Worm (Caenorhabditis elegans) whole organism, L2 larva: Measurements from ENCODE around the gene rcat-1.
A peak's percentile ranks its signal among the peaks of the same experiment; 100 is the strongest.

Experiments
- C34F6.9 ChIP-seq: fragments of 150-350 bp; optimal IDR thresholded peaks from 2 replicates; lab custom pipeline; 2014; ENCODE audit warnings: missing biosample characterization, missing genetic modification characterization
- R02D3.7 ChIP-seq: fragments of 150-350 bp; optimal IDR thresholded peaks from 2 replicates; lab custom pipeline; 2014; ENCODE audit warnings: missing biosample characterization, missing genetic modification characterization
- Y55F3AM.14 ChIP-seq: fragments of 200-800 bp; sonication (Bioruptor generic); optimal IDR thresholded peaks from 2 replicates; lab custom pipeline; 2018; ENCODE audit warnings: mild to moderate bottlenecking, missing genetic modification characterization, missing compliant biosample characterization
- alr-1 ChIP-seq: fragments of 150-350 bp; optimal IDR thresholded peaks from 2 replicates; lab custom pipeline; 2014; ENCODE audit warnings: missing biosample characterization, missing genetic modification characterization
- ama-1 ChIP-seq: fragments of 150-350 bp; optimal IDR thresholded peaks from 2 replicates; lab custom pipeline; 2018; ENCODE audit warnings: inconsistent platforms
- blmp-1 ChIP-seq: sonication (generic microtip); optimal IDR thresholded peaks from 2 replicates; lab custom pipeline; 2017; ENCODE audit warnings: missing genetic modification characterization, mild to moderate bottlenecking, missing compliant biosample characterization, antibody characterized with exemption, moderate library complexity; ENCODE audit not compliant: insufficient read depth
- ceh-16 ChIP-seq: fragments of 150-350 bp; optimal IDR thresholded peaks from 2 replicates; lab custom pipeline; 2014; ENCODE audit warnings: missing biosample characterization, missing genetic modification characterization
- ceh-82 ChIP-seq: fragments of 150-350 bp; optimal IDR thresholded peaks from 2 replicates; lab custom pipeline; 2014; ENCODE audit warnings: missing biosample characterization, missing genetic modification characterization
- crh-2 ChIP-seq: sonication (generic microtip); optimal IDR thresholded peaks from 2 replicates; lab custom pipeline; 2017; ENCODE audit warnings: missing biosample characterization, missing genetic modification characterization
- egl-27 ChIP-seq: sonication (generic microtip); optimal IDR thresholded peaks from 3 replicates; lab custom pipeline; 2017; ENCODE audit warnings: missing biosample characterization, missing genetic modification reagents, missing genetic modification characterization
- fos-1 ChIP-seq: fragments of 150-350 bp; optimal IDR thresholded peaks from 2 replicates; lab custom pipeline; 2014; ENCODE audit warnings: missing biosample characterization, missing genetic modification characterization
- gmeb-1 ChIP-seq: fragments of 150-350 bp; optimal IDR thresholded peaks from 2 replicates; lab custom pipeline; 2014; ENCODE audit warnings: missing biosample characterization, missing genetic modification characterization
- lin-11 ChIP-seq: fragments of 150-350 bp; sonication (generic microtip); optimal IDR thresholded peaks from 2 replicates; lab custom pipeline; 2014; ENCODE audit warnings: missing biosample characterization, missing genetic modification characterization, inconsistent platforms, mixed read lengths
- lin-13 ChIP-seq: fragments of 150-350 bp; optimal IDR thresholded peaks from 2 replicates; lab custom pipeline; 2014; ENCODE audit warnings: missing biosample characterization, missing genetic modification reagents, missing genetic modification characterization
- lin-39 ChIP-seq: fragments of 150-350 bp; optimal IDR thresholded peaks from 2 replicates; lab custom pipeline; 2014; ENCODE audit warnings: missing biosample characterization, missing genetic modification reagents, missing genetic modification characterization
- mab-5 ChIP-seq: fragments of 150-350 bp; optimal IDR thresholded peaks from 2 replicates; lab custom pipeline; 2014; ENCODE audit warnings: missing biosample characterization, missing genetic modification characterization
- nhr-11 ChIP-seq: fragments of 150-350 bp; optimal IDR thresholded peaks from 2 replicates; lab custom pipeline; 2014; ENCODE audit warnings: missing biosample characterization, missing genetic modification characterization
- nhr-12 ChIP-seq: fragments of 150-350 bp; optimal IDR thresholded peaks from 2 replicates; lab custom pipeline; 2014; ENCODE audit warnings: missing biosample characterization, missing genetic modification characterization
- nhr-129 ChIP-seq: fragments of 150-350 bp; optimal IDR thresholded peaks from 2 replicates; lab custom pipeline; 2014; ENCODE audit warnings: missing biosample characterization, missing genetic modification characterization
- nhr-23 ChIP-seq: fragments of 150-350 bp; optimal IDR thresholded peaks from 2 replicates; lab custom pipeline; 2014; ENCODE audit warnings: missing biosample characterization, missing genetic modification reagents, missing genetic modification characterization
- nhr-237 ChIP-seq: fragments of 150-350 bp; optimal IDR thresholded peaks from 2 replicates; lab custom pipeline; 2014; ENCODE audit warnings: missing biosample characterization, missing genetic modification characterization
- nhr-25 ChIP-seq: fragments of 150-350 bp; sonication (generic microtip); optimal IDR thresholded peaks from 3 replicates; lab custom pipeline; 2014; ENCODE audit warnings: missing biosample characterization, missing genetic modification characterization
- nhr-6 ChIP-seq: fragments of 150-350 bp; optimal IDR thresholded peaks from 2 replicates; lab custom pipeline; 2014; ENCODE audit warnings: missing biosample characterization, missing genetic modification characterization
- nhr-77 ChIP-seq: fragments of 150-350 bp; optimal IDR thresholded peaks from 2 replicates; lab custom pipeline; 2014; ENCODE audit warnings: missing biosample characterization, missing genetic modification characterization
- sem-4 ChIP-seq: fragments of 150-350 bp; optimal IDR thresholded peaks from 2 replicates; lab custom pipeline; 2014; ENCODE audit warnings: missing biosample characterization, missing genetic modification reagents, missing genetic modification characterization
- skn-1 ChIP-seq: sonication (generic microtip); optimal IDR thresholded peaks from 2 replicates; lab custom pipeline; 2017; ENCODE audit warnings: missing biosample characterization, missing genetic modification characterization
- sma-3 ChIP-seq: sonication (generic microtip); optimal IDR thresholded peaks from 2 replicates; lab custom pipeline; 2016; ENCODE audit warnings: missing genetic modification reagents, missing genetic modification characterization, missing compliant biosample characterization
- sma-9 ChIP-seq, 2 experiments: fragments of 150-350 bp in 1 of 2; sonication (generic microtip) in 1 of 2; optimal IDR thresholded peaks; 2 replicates each; lab custom pipeline; 2014 to 2016; ENCODE audit warnings: missing genetic modification characterization in 2 of 2, mild to moderate bottlenecking in 1 of 2, missing biosample characterization in 1 of 2, missing compliant biosample characterization in 1 of 2, missing genetic modification reagents in 1 of 2, moderate library complexity in 1 of 2
- unc-39 ChIP-seq: fragments of 150-350 bp; optimal IDR thresholded peaks from 2 replicates; lab custom pipeline; 2014; ENCODE audit warnings: missing biosample characterization, missing genetic modification characterization
- unc-55 ChIP-seq: fragments of 150-350 bp; sonication (generic microtip); optimal IDR thresholded peaks from 3 replicates; lab custom pipeline; 2014; ENCODE audit warnings: missing biosample characterization, missing genetic modification reagents, missing genetic modification characterization
- unc-62 ChIP-seq: fragments of 150-350 bp; optimal IDR thresholded peaks from 2 replicates; lab custom pipeline; 2014; ENCODE audit warnings: missing biosample characterization, missing genetic modification reagents, missing genetic modification characterization
- zag-1 ChIP-seq: fragments of 150-350 bp; optimal IDR thresholded peaks from 2 replicates; lab custom pipeline; 2014; ENCODE audit warnings: missing biosample characterization, missing genetic modification characterization
- ztf-4 ChIP-seq: fragments of 150-350 bp; optimal IDR thresholded peaks from 2 replicates; lab custom pipeline; 2014; ENCODE audit warnings: missing biosample characterization, missing genetic modification characterization

rcat-1 gene

ce11 chrIV:291851-292367 is 36.7 kb upstream of the rcat-1 start (continued):
- TF ChIP-seq skn-1 (tag; lab: Kevin White, UChicago) (peak; percentile 87), gmeb-1 (peak; percentile 67), Y55F3AM.14 (GFP tag; lab: Kevin White, UChicago) (peak; percentile 47), nhr-6 (tag; lab: Kevin White, UChicago) (no peak), egl-27 (tag; lab: Kevin White, UChicago) (no peak), unc-39 (tag; lab: Kevin White, UChicago) (no peak)

- no peak for TF ChIP-seq ceh-82 (tag; lab: Kevin White, UChicago)
- TF ChIP-seq R02D3.7 (tag; lab: Kevin White, UChicago) = no peak
- TF ChIP-seq egl-27 (tag; lab: Kevin White, UChicago) = no peak
Observed at ce11 chrIV:291356-291755, 36.1 kb upstream of the rcat-1 start, which contains the start of gene T21D12.7. Gene T21D12.7, minus strand, starts transcription at chrIV:291456.

- TF ChIP-seq lin-11 (tag; lab: Kevin White, UChicago) = no peak
Observed at ce11 chrIV:290387-290786, 35.2 kb upstream of the rcat-1 start.

DNA sequence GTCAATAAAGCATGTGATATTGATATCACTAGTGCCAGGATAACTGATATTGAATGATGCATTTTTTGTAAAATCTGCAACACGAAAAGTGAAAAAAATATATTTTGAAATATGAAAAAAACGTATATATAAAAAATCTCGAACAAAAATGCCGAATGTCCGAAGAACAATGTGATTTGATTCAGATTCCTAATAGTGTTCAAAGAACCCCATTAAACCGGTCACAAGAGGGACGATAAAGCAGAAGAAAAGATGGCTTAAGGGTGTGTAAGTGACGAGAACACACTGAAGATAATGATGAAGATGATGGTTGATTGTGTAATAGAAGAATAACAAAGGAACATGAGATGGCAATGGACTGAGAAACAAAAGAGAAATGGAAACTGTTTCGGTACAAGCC is 32.8 kb upstream of the rcat-1 start, which contains the start of gene T21D12.14:
Gene T21D12.14 (minus strand): TSS at position 101 of the 400 bp plus-strand sequence.
- TF ChIP-seq mab-5 (tag; lab: Kevin White, UChicago) = no peak
- no peak for TF ChIP-seq sem-4
- no peak for TF ChIP-seq ceh-16
- TF ChIP-seq fos-1 = no peak
- TF ChIP-seq nhr-237 (tag; lab: Kevin White, UChicago) = no peak
- TF ChIP-seq sma-3 = no peak
- no peak for TF ChIP-seq zag-1
- no peak for TF ChIP-seq lin-11 (tag; lab: Kevin White, UChicago)
- TF ChIP-seq lin-13 (GFP tag; lab: Kevin White, UChicago) = no peak
- TF ChIP-seq egl-27 (tag; lab: Kevin White, UChicago) = no peak
- no peak for TF ChIP-seq nhr-25
- no peak for TF ChIP-seq ceh-82 (tag; lab: Kevin White, UChicago)
- TF ChIP-seq Y55F3AM.14 (GFP tag; lab: Kevin White, UChicago) = no peak
- no peak for TF ChIP-seq unc-55 (GFP tag; lab: Kevin White, UChicago)
- no peak for TF ChIP-seq lin-39 (tag; lab: Kevin White, UChicago)
- TF ChIP-seq unc-62 (GFP tag; lab: Kevin White, UChicago) = no peak
- TF ChIP-seq, all 48 proteins: peak for 0

DNA sequence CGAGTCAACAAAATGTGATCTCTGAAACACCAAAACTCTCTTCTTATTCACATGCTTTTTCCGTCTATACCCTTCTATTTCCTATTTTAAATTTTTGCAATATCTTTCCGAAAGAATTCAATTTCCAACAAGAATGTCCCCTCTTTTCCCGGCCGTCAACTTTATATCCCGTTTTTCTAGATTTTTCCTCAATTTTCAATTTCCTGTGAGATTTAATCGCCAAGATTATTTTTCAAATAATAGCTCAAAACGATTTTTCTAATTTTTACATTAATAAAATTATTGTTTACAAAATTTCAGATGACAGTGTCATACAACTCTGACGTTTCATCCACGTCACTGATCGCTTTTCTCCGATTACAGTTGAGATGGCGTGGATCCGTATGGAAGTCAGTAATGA is 28.1 kb upstream of the rcat-1 start, which contains the start of gene best-19:
Gene best-19 (plus strand): TSS at position 301 of the 400 bp plus-strand sequence.
- TF ChIP-seq unc-62 (GFP tag; lab: Kevin White, UChicago) = no peak
- no peak for TF ChIP-seq nhr-129
- TF ChIP-seq nhr-12 (tag; lab: Kevin White, UChicago) = no peak
- no peak for TF ChIP-seq lin-13 (GFP tag; lab: Kevin White, UChicago)
- TF ChIP-seq egl-27 (tag; lab: Kevin White, UChicago) = no peak
- TF ChIP-seq mab-5 (tag; lab: Kevin White, UChicago) = no peak
- TF ChIP-seq nhr-11 (tag; lab: Kevin White, UChicago) = no peak
- no peak for TF ChIP-seq nhr-23 (tag; lab: Kevin White, UChicago)
- no peak for TF ChIP-seq nhr-237 (tag; lab: Kevin White, UChicago)
- no peak for TF ChIP-seq ama-1 (lab: Kevin White, UChicago)

DNA sequence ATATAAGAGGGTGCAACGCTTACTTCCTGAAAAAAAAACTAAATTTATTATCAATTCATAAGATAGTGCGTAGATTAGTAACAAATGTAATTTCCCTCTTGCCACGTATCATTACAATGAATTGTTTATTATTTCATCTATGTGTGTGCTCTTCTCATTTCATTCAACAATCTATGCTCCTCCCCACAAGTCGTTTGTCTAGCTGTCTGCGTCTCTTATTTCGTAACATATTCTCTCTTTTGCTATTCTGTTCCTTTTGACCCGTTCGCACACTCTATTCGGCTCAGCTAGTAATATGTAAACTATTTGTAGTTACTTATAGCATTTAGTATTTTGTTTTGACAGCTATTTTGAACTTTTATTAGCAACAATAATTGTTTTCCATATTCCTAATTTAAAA is 26.8 kb upstream of the rcat-1 start:
- TF ChIP-seq C34F6.9 (tag; lab: Kevin White, UChicago) = peak; percentile 29
- TF ChIP-seq nhr-23 (tag; lab: Kevin White, UChicago) = no peak
- TF ChIP-seq crh-2 (tag; lab: Kevin White, UChicago) = peak; percentile 67
- TF ChIP-seq blmp-1 (tag; lab: Kevin White, UChicago) = no peak
- no peak for TF ChIP-seq nhr-77 (tag; lab: Kevin White, UChicago)
- peak; percentile 15 for TF ChIP-seq sma-9 (GFP tag; optimal IDR thresholded peaks at IDR 0.05; lab: Kevin White, UChicago)
- TF ChIP-seq sma-9 (tag; optimal IDR thresholded peaks at IDR 0.05; lab: Kevin White, UChicago) = no peak
- TF ChIP-seq ztf-4 (tag; lab: Kevin White, UChicago) = no peak
- TF ChIP-seq alr-1 (tag; lab: Kevin White, UChicago) = no peak
- TF ChIP-seq unc-62 (GFP tag; lab: Kevin White, UChicago) = no peak
